Worm (Caenorhabditis elegans) whole organism, mixed stage, embryonic: ENCODE data around the gene nhr-225.

ENCODE experiments used
- M03D4.4 ChIP-seq: sonication (generic microtip); optimal IDR thresholded peaks from 2 replicates; lab custom pipeline; 2017; ENCODE audit warnings: mild to moderate bottlenecking, missing genetic modification characterization, missing compliant biosample characterization
- flh-1 ChIP-seq: fragments of 200-800 bp; sonication (Bioruptor generic); optimal IDR thresholded peaks from 2 replicates; lab custom pipeline; 2018; ENCODE audit warnings: mild to moderate bottlenecking, missing genetic modification characterization, moderate library complexity, missing compliant biosample characterization
- lsy-2 ChIP-seq: fragments of 150-350 bp; optimal IDR thresholded peaks from 2 replicates; lab custom pipeline; 2014; ENCODE audit warnings: missing biosample characterization, missing genetic modification characterization
- mep-1 ChIP-seq: fragments of 150-350 bp; optimal IDR thresholded peaks from 2 replicates; lab custom pipeline; 2017; ENCODE audit warnings: missing biosample characterization, missing genetic modification reagents, missing genetic modification characterization, inconsistent platforms
- nhr-12 ChIP-seq: fragments of 150-350 bp; optimal IDR thresholded peaks from 2 replicates; lab custom pipeline; 2014; ENCODE audit warnings: missing biosample characterization, missing genetic modification characterization
- nhr-2 ChIP-seq: fragments of 150-350 bp; optimal IDR thresholded peaks from 2 replicates; lab custom pipeline; 2014; ENCODE audit warnings: missing biosample characterization, missing genetic modification characterization
- nhr-237 ChIP-seq: fragments of 150-350 bp; optimal IDR thresholded peaks from 2 replicates; lab custom pipeline; 2014; ENCODE audit warnings: missing biosample characterization, missing genetic modification characterization
- nhr-28 ChIP-seq: fragments of 150-350 bp; optimal IDR thresholded peaks from 2 replicates; lab custom pipeline; 2014; ENCODE audit warnings: missing biosample characterization, missing genetic modification characterization
- pha-4 ChIP-seq: fragments of 150-350 bp; optimal IDR thresholded peaks from 2 replicates; lab custom pipeline; 2018; ENCODE audit warnings: missing biosample characterization, missing genetic modification reagents, missing genetic modification characterization
- snpc-4 ChIP-seq: fragments of 150-350 bp; optimal IDR thresholded peaks from 2 replicates; lab custom pipeline; 2014; ENCODE audit warnings: missing biosample characterization, missing genetic modification characterization
- sptf-1 ChIP-seq: sonication (generic microtip); optimal IDR thresholded peaks from 2 replicates; lab custom pipeline; 2017; ENCODE audit warnings: mild to moderate bottlenecking, missing genetic modification characterization, moderate library complexity, missing compliant biosample characterization
- unc-120 ChIP-seq: sonication (generic microtip); optimal IDR thresholded peaks from 2 replicates; lab custom pipeline; 2017; ENCODE audit warnings: missing genetic modification characterization, missing compliant biosample characterization; ENCODE audit not compliant: poor library complexity, severe bottlenecking
- unc-39 ChIP-seq: fragments of 150-350 bp; optimal IDR thresholded peaks from 2 replicates; lab custom pipeline; 2014; ENCODE audit warnings: missing biosample characterization, missing genetic modification characterization
- unc-62 ChIP-seq: fragments of 150-350 bp; optimal IDR thresholded peaks from 2 replicates; lab custom pipeline; 2014; ENCODE audit warnings: missing biosample characterization, missing genetic modification reagents, missing genetic modification characterization

- TF ChIP-seq unc-39 (tag; lab: Kevin White, UChicago), result no peak
- TF ChIP-seq nhr-237 (tag; lab: Kevin White, UChicago), result no peak
- no peak for TF ChIP-seq M03D4.4 (tag; lab: Kevin White, UChicago)
- no peak for TF ChIP-seq snpc-4 (tag; lab: Kevin White, UChicago)
- no peak for TF ChIP-seq nhr-12 (tag; lab: Kevin White, UChicago)
- TF ChIP-seq nhr-2 (tag; lab: Kevin White, UChicago), result no peak
- no peak for TF ChIP-seq unc-62 (GFP tag; lab: Kevin White, UChicago)
- no peak for TF ChIP-seq pha-4 (tag; lab: Kevin White, UChicago)
- TF ChIP-seq flh-1, result no peak
- no peak for TF ChIP-seq mep-1 (tag; lab: Kevin White, UChicago)
- no peak for TF ChIP-seq nhr-28 (tag; lab: Kevin White, UChicago)
- no peak for TF ChIP-seq lsy-2
- TF ChIP-seq sptf-1, result no peak
- no peak for TF ChIP-seq unc-120 (tag; lab: Kevin White, UChicago)
Measured at ce11 chrV:2254553-2255124, 35.6 kb downstream of the nhr-225 start, which contains the start of gene str-253.
